Worm (Caenorhabditis elegans) whole organism, young adult: Measurements from ENCODE around the gene K01A12.4.

ENCODE experiments used
- B0035.1 ChIP-seq: sonication (generic microtip); optimal IDR thresholded peaks from 2 replicates; lab custom pipeline; 2016; ENCODE audit warnings: missing genetic modification characterization, mild to moderate bottlenecking, missing compliant biosample characterization, missing genotype, missing genetic modification reagents
- C06A6.2 ChIP-seq: fragments of 200-800 bp; sonication (Bioruptor generic); conservative IDR thresholded peaks from 2 replicates; pipeline ENCODE4 v1.3.6; 2022; ENCODE audit warnings: missing genetic modification characterization, missing compliant biosample characterization
- F10E7.11 ChIP-seq: sonication (generic microtip); optimal IDR thresholded peaks from 2 replicates; lab custom pipeline; 2017; ENCODE audit warnings: mild to moderate bottlenecking, missing genetic modification characterization, moderate library complexity, missing compliant biosample characterization
- F49E8.2 ChIP-seq: sonication (generic microtip); optimal IDR thresholded peaks from 3 replicates; lab custom pipeline; 2017; ENCODE audit warnings: missing genetic modification characterization, mild to moderate bottlenecking, missing compliant biosample characterization, antibody characterized with exemption, moderate library complexity; ENCODE audit not compliant: insufficient read depth
- F52B5.7 ChIP-seq: sonication (generic microtip); optimal IDR thresholded peaks from 2 replicates; lab custom pipeline; 2016; ENCODE audit warnings: mild to moderate bottlenecking, missing genetic modification characterization, missing compliant biosample characterization
- F55B11.4 ChIP-seq: sonication (generic microtip); optimal IDR thresholded peaks from 2 replicates; lab custom pipeline; 2016; ENCODE audit warnings: missing compliant biosample characterization, missing genetic modification characterization, borderline replicate concordance; ENCODE audit not compliant: insufficient read depth
- F57C9.4 ChIP-seq: sonication (generic microtip); optimal IDR thresholded peaks from 2 replicates; lab custom pipeline; 2017; ENCODE audit warnings: mild to moderate bottlenecking, missing genetic modification characterization, missing compliant biosample characterization
- K11D2.4 ChIP-seq: fragments of 200-800 bp; sonication (Bioruptor generic); IDR thresholded peaks from 2 replicates; pipeline ENCODE4 v1.3.6; 2022; ENCODE audit warnings: missing genetic modification reagents, missing genetic modification characterization, missing compliant biosample characterization
- T07F8.4 ChIP-seq: sonication (generic microtip); optimal IDR thresholded peaks from 2 replicates; lab custom pipeline; 2016; ENCODE audit warnings: mild to moderate bottlenecking, missing genetic modification characterization, moderate library complexity, missing compliant biosample characterization
- T26A5.8 ChIP-seq: sonication (generic microtip); optimal IDR thresholded peaks from 2 replicates; lab custom pipeline; 2016; ENCODE audit warnings: missing genetic modification characterization, missing compliant biosample characterization
- Y56A3A.18 ChIP-seq: fragments of 200-800 bp; sonication (Bioruptor generic); IDR thresholded peaks from 2 replicates; pipeline ENCODE4 v1.3.6; 2022; ENCODE audit warnings: missing genetic modification reagents, missing genetic modification characterization, missing compliant biosample characterization
- ZK185.1 ChIP-seq: sonication (generic microtip); optimal IDR thresholded peaks from 2 replicates; lab custom pipeline; 2016; ENCODE audit warnings: mild to moderate bottlenecking, missing genetic modification characterization, missing compliant biosample characterization; ENCODE audit not compliant: poor library complexity, severe bottlenecking
- atf-7 ChIP-seq: sonication (generic microtip); optimal IDR thresholded peaks from 2 replicates; lab custom pipeline; 2017; ENCODE audit warnings: mild to moderate bottlenecking, missing genetic modification characterization, missing compliant biosample characterization
- attf-6 ChIP-seq: fragments of 200-800 bp; sonication (Bioruptor generic); IDR thresholded peaks from 2 replicates; pipeline ENCODE4 v1.3.6; 2022; ENCODE audit warnings: missing genetic modification reagents, missing genetic modification characterization, missing compliant biosample characterization
- cebp-2 ChIP-seq: fragments of 200-800 bp; sonication (Bioruptor generic); IDR thresholded peaks from 2 replicates; pipeline ENCODE4 v1.3.6; 2022; ENCODE audit warnings: missing genetic modification characterization, missing compliant biosample characterization
- ceh-100 ChIP-seq: fragments of 200-800 bp; sonication (Bioruptor generic); IDR thresholded peaks from 2 replicates; pipeline ENCODE4 v1.3.6; 2022; ENCODE audit warnings: missing genetic modification reagents, missing genetic modification characterization, missing compliant biosample characterization
- ceh-40 ChIP-seq: fragments of 200-800 bp; sonication (Bioruptor generic); IDR thresholded peaks from 2 replicates; pipeline ENCODE4 v1.3.6; 2022; ENCODE audit warnings: missing genetic modification characterization, missing compliant biosample characterization
- ceh-58 ChIP-seq: fragments of 200-800 bp; sonication (Bioruptor generic); IDR thresholded peaks from 2 replicates; pipeline ENCODE4 v1.3.6; 2022; ENCODE audit warnings: missing genetic modification characterization, missing compliant biosample characterization
- dox-1 ChIP-seq: fragments of 200-800 bp; sonication (Bioruptor generic); IDR thresholded peaks from 2 replicates; pipeline ENCODE4 v1.3.6; 2022; ENCODE audit warnings: missing genetic modification reagents, missing genetic modification characterization, missing compliant biosample characterization
- dpff-1 ChIP-seq: sonication (generic microtip); optimal IDR thresholded peaks from 2 replicates; lab custom pipeline; 2017; ENCODE audit warnings: mild to moderate bottlenecking, missing genetic modification characterization, missing compliant biosample characterization
- dpl-1 ChIP-seq: fragments of 150-350 bp; optimal IDR thresholded peaks from 2 replicates; lab custom pipeline; 2014; ENCODE audit warnings: missing biosample characterization, missing genetic modification reagents, missing genetic modification characterization
- egl-18 ChIP-seq: fragments of 200-800 bp; sonication (Bioruptor generic); IDR thresholded peaks from 2 replicates; pipeline ENCODE4 v1.3.6; 2022; ENCODE audit warnings: missing genetic modification reagents, missing genetic modification characterization, missing compliant biosample characterization
- egl-44 ChIP-seq: fragments of 200-800 bp; sonication (Bioruptor generic); IDR thresholded peaks from 2 replicates; pipeline ENCODE4 v1.3.6; 2022; ENCODE audit warnings: missing genetic modification reagents, missing genetic modification characterization, missing compliant biosample characterization
- egrh-3 ChIP-seq: fragments of 200-800 bp; sonication (Bioruptor generic); IDR thresholded peaks from 2 replicates; pipeline ENCODE4 v1.3.6; 2022; ENCODE audit warnings: missing genetic modification reagents, missing genetic modification characterization, missing compliant biosample characterization
- ets-4 ChIP-seq: fragments of 200-800 bp; sonication (Bioruptor generic); optimal IDR thresholded peaks from 2 replicates; lab custom pipeline; 2018; ENCODE audit warnings: mild to moderate bottlenecking, missing genetic modification characterization, missing compliant biosample characterization
- gei-17 ChIP-seq: fragments of 200-800 bp; sonication (Bioruptor generic); optimal IDR thresholded peaks from 2 replicates; lab custom pipeline; 2018; ENCODE audit warnings: mild to moderate bottlenecking, missing genetic modification characterization, missing compliant biosample characterization
- hmg-20 ChIP-seq: fragments of 200-800 bp; sonication (Bioruptor generic); IDR thresholded peaks from 2 replicates; pipeline ENCODE4 v1.3.6; 2022; ENCODE audit warnings: missing genetic modification reagents, missing genetic modification characterization, missing compliant biosample characterization
- let-607 ChIP-seq, 2 experiments: fragments of 200-800 bp in 1 of 2; sonication (Bioruptor generic) in 1 of 2; sonication (generic microtip) in 1 of 2; optimal IDR thresholded peaks; 2 replicates each; lab custom pipeline; 2016 to 2018; ENCODE audit warnings: mild to moderate bottlenecking in 2 of 2, missing compliant biosample characterization in 2 of 2, missing genetic modification characterization in 2 of 2, moderate library complexity in 2 of 2, missing genotype in 1 of 2
- lin-54 ChIP-seq: fragments of 200-800 bp; sonication (Bioruptor generic); optimal IDR thresholded peaks from 2 replicates; lab custom pipeline; 2018; ENCODE audit warnings: mild to moderate bottlenecking, missing genetic modification characterization, missing compliant biosample characterization
- lir-1 ChIP-seq: fragments of 200-800 bp; sonication (Bioruptor generic); conservative IDR thresholded peaks from 2 replicates; pipeline ENCODE4 v1.3.6; 2022; ENCODE audit warnings: missing genetic modification reagents, missing genetic modification characterization, missing compliant biosample characterization
- madf-3 ChIP-seq: fragments of 200-800 bp; sonication (Bioruptor generic); IDR thresholded peaks from 2 replicates; pipeline ENCODE4 v1.3.6; 2022; ENCODE audit warnings: missing genetic modification reagents, missing genetic modification characterization, missing compliant biosample characterization
- nhr-90 ChIP-seq: sonication (generic microtip); optimal IDR thresholded peaks from 2 replicates; lab custom pipeline; 2016; ENCODE audit warnings: missing genotype, mild to moderate bottlenecking, missing genetic modification characterization, missing compliant biosample characterization
- rcor-1 ChIP-seq: fragments of 200-800 bp; sonication (Bioruptor generic); IDR thresholded peaks from 2 replicates; pipeline ENCODE4 v1.3.6; 2022; ENCODE audit warnings: missing genetic modification reagents, missing genetic modification characterization, missing compliant biosample characterization
- rpc-1 ChIP-seq, 2 experiments: fragments of 150-350 bp in 1 of 2; sonication (generic microtip) in 1 of 2; optimal IDR thresholded peaks; 2 replicates each; lab custom pipeline; 2014 to 2018; ENCODE audit warnings: missing biosample characterization in 1 of 2, missing genetic modification characterization in 1 of 2, missing genetic modification reagents in 1 of 2, missing genotype in 1 of 2
- sdz-38 ChIP-seq: sonication (generic microtip); optimal IDR thresholded peaks from 2 replicates; lab custom pipeline; 2016; ENCODE audit warnings: missing genotype, missing genetic modification characterization, missing compliant biosample characterization
- snpc-1.3 ChIP-seq: sonication (generic microtip); optimal IDR thresholded peaks from 2 replicates; lab custom pipeline; 2017; ENCODE audit warnings: missing genetic modification characterization, mild to moderate bottlenecking, missing compliant biosample characterization, antibody characterized with exemption, moderate library complexity, missing genotype, missing genetic modification reagents; ENCODE audit not compliant: insufficient read depth
- somi-1 ChIP-seq: fragments of 200-800 bp; sonication (Bioruptor generic); optimal IDR thresholded peaks from 2 replicates; lab custom pipeline; 2018; ENCODE audit warnings: mild to moderate bottlenecking, missing genetic modification characterization, missing compliant biosample characterization
- xnd-1 ChIP-seq: sonication (generic microtip); optimal IDR thresholded peaks from 2 replicates; lab custom pipeline; 2016; ENCODE audit warnings: missing genotype, missing genetic modification reagents, missing genetic modification characterization, missing compliant biosample characterization
- zfh-2 ChIP-seq: fragments of 200-800 bp; sonication (Bioruptor generic); conservative IDR thresholded peaks from 2 replicates; pipeline ENCODE4 v1.3.6; 2022; ENCODE audit warnings: missing genetic modification reagents, missing genetic modification characterization, missing compliant biosample characterization
- ztf-18 ChIP-seq: sonication (generic microtip); optimal IDR thresholded peaks from 2 replicates; lab custom pipeline; 2016; ENCODE audit warnings: missing genotype, mild to moderate bottlenecking, missing genetic modification characterization, missing compliant biosample characterization
- ztf-25 ChIP-seq: fragments of 200-800 bp; sonication (Bioruptor generic); IDR thresholded peaks from 2 replicates; pipeline ENCODE4 v1.3.6; 2022; ENCODE audit warnings: missing genetic modification reagents, missing genetic modification characterization, missing compliant biosample characterization
- ztf-28 ChIP-seq: fragments of 200-800 bp; sonication (Bioruptor generic); IDR thresholded peaks from 2 replicates; pipeline ENCODE4 v1.3.6; 2022; ENCODE audit warnings: missing genetic modification reagents, missing genetic modification characterization, missing compliant biosample characterization

Gene K01A12.4

DNA sequence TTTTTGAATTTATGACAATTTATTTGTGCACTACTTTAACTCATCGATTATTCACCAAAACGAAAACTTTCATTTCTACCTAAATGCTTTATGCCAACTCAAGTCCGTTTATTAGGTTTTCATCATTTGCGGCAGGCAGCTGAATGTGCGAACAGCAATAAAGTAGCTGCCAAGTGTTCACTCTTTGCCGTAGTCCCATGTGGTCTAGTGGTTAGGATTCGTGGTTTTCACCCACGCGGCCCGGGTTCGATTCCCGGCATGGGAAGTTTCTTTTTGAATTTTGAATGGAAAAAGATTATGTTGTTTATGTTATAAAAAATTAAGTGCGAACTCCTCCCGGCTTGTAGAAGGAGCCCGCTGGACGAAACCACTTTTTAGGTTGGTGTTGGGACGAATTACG is 35.6 kb downstream of the K01A12.4 start (continued):
- TF ChIP-seq nhr-90 (tag; lab: Kevin White, UChicago) (peak; percentile 87), ztf-25 (GFP tag; lab: Robert Waterston, UW) (peak; percentile 86), dpff-1 (tag; lab: Kevin White, UChicago) (no peak), madf-3 (GFP tag; lab: Robert Waterston, UW) (peak; percentile 35; the same call in 1 of the 2 replicates), ztf-28 (GFP tag; lab: Robert Waterston, UW) (no peak), ZK185.1 (tag; lab: Kevin White, UChicago) (peak; percentile 79), rpc-1 (optimal IDR thresholded peaks at IDR 0.05; lab: Kevin White, UChicago) (peak; percentile 94), rpc-1 (tag; optimal IDR thresholded peaks at IDR 0.05; lab: Kevin White, UChicago) (peak; percentile 92), sdz-38 (tag; lab: Kevin White, UChicago) (no peak), ets-4 (GFP tag; lab: Kevin White, UChicago) (no peak), F10E7.11 (no peak), egl-44 (GFP tag; lab: Robert Waterston, UW) (0 out of 2 replicates have a peak, but pooled peaks have one; percentile 34), ceh-40 (GFP tag; lab: Robert Waterston, UW) (peak; percentile 61; the same call in 1 of the 2 replicates), F52B5.7 (tag; lab: Kevin White, UChicago) (no peak), dpl-1 (no peak), B0035.1 (tag; lab: Kevin White, UChicago) (no peak), ceh-58 (0 out of 2 replicates have a peak, but pooled peaks have one; percentile 56), atf-7 (tag; lab: Kevin White, UChicago) (peak; percentile 8), lin-54 (GFP tag; lab: Kevin White, UChicago) (peak; percentile 50), rcor-1 (peak; percentile 65), gei-17 (GFP tag; lab: Kevin White, UChicago) (peak; percentile 2), xnd-1 (tag; lab: Kevin White, UChicago) (no peak), K11D2.4 (GFP tag; lab: Robert Waterston, UW) (0 out of 2 replicates have a peak, but pooled peaks have one; percentile 29), F57C9.4 (tag; lab: Kevin White, UChicago) (no peak), C06A6.2 (GFP tag; lab: Robert Waterston, UW) (0 out of 2 replicates have a peak, but pooled peaks have one; percentile 17), F55B11.4 (tag; lab: Kevin White, UChicago) (no peak), hmg-20 (GFP tag; lab: Robert Waterston, UW) (peak; percentile 81), somi-1 (GFP tag; lab: Kevin White, UChicago) (peak; percentile 71), let-607 (tag; optimal IDR thresholded peaks at IDR 0.05; lab: Kevin White, UChicago) (peak in 1 of 2 experiments; percentile 28), zfh-2 (GFP tag; lab: Robert Waterston, UW) (0 out of 2 replicates have a peak, but pooled peaks have one; percentile 16), egrh-3 (GFP tag; lab: Robert Waterston, UW) (peak; percentile 20; the same call in 1 of the 2 replicates), F49E8.2 (tag; lab: Kevin White, UChicago) (peak; percentile 74), ceh-100 (GFP tag; lab: Robert Waterston, UW) (peak; percentile 34; the same call in 1 of the 2 replicates), T07F8.4 (tag; lab: Kevin White, UChicago) (peak; percentile 66), attf-6 (GFP tag; lab: Robert Waterston, UW) (peak; percentile 70; the same call in 1 of the 2 replicates), cebp-2 (GFP tag; lab: Robert Waterston, UW) (peak; percentile 87; the same call in 1 of the 2 replicates), lir-1 (GFP tag; lab: Robert Waterston, UW) (no peak), egl-18 (GFP tag; lab: Robert Waterston, UW) (0 out of 2 replicates have a peak, but pooled peaks have one; percentile 17), dox-1 (GFP tag; lab: Robert Waterston, UW) (peak; percentile 78), ztf-18 (tag; lab: Kevin White, UChicago) (peak; percentile 63), Y56A3A.18 (GFP tag; lab: Robert Waterston, UW) (peak; percentile 84), snpc-1.3 (tag; lab: Kevin White, UChicago) (peak; percentile 78), T26A5.8 (tag; lab: Kevin White, UChicago) (peak; percentile 2)
